Fruit fly (Drosophila melanogaster) whole organism, wandering third instar larva: ENCODE measurements around the gene vito.
A peak's percentile ranks its signal among the peaks of the same experiment; 100 is the strongest.

Experiments
- Abd-B ChIP-seq: fragments of >200 bp; optimal IDR thresholded peaks from 2 replicates; lab custom pipeline; 2017; ENCODE audit warnings: missing biosample characterization, missing genetic modification characterization
- CG32264 ChIP-seq: fragments of 200-800 bp; sonication (Bioruptor generic); optimal IDR thresholded peaks from 2 replicates; lab custom pipeline; 2016; ENCODE audit warnings: missing biosample characterization, missing genetic modification characterization
- CrebA ChIP-seq: fragments of 200-800 bp; sonication (Bioruptor generic); optimal IDR thresholded peaks from 2 replicates; lab custom pipeline; 2016; ENCODE audit warnings: missing biosample characterization, mild to moderate bottlenecking, missing genetic modification characterization, borderline replicate concordance
- Dfd ChIP-seq: fragments of >200 bp; optimal IDR thresholded peaks from 2 replicates; lab custom pipeline; 2017; ENCODE audit warnings: missing biosample characterization, missing genetic modification characterization
- Dif ChIP-seq: fragments of 200-275, 200-300 bp; sonication (Bioruptor generic); optimal IDR thresholded peaks from 2 replicates; lab custom pipeline; 2018; ENCODE audit warnings: missing biosample characterization, missing genetic modification characterization; ENCODE audit not compliant: partially characterized antibody
- GATAd ChIP-seq: sonication (Bioruptor generic); optimal IDR thresholded peaks from 2 replicates; lab custom pipeline; 2016; ENCODE audit warnings: missing biosample characterization, missing genetic modification characterization
- HLH106 ChIP-seq: fragments of 200-800 bp; optimal IDR thresholded peaks from 3 replicates; lab custom pipeline; 2019; ENCODE audit warnings: missing biosample characterization, mild to moderate bottlenecking, missing genetic modification characterization, moderate library complexity
- Hnf4 ChIP-seq: fragments of 200-800 bp; sonication (Bioruptor generic); optimal IDR thresholded peaks from 2 replicates; lab custom pipeline; 2016; ENCODE audit warnings: missing biosample characterization, mild to moderate bottlenecking, missing genetic modification characterization
- Hr83 ChIP-seq: fragments of 200-300 bp; sonication (Bioruptor generic); optimal IDR thresholded peaks from 2 replicates; lab custom pipeline; 2016; ENCODE audit warnings: missing biosample characterization, mild to moderate bottlenecking, missing genetic modification characterization, moderate library complexity; ENCODE audit not compliant: poor library complexity, severe bottlenecking
- Jra ChIP-seq: sonication (Bioruptor generic); optimal IDR thresholded peaks from 2 replicates; lab custom pipeline; 2016; ENCODE audit warnings: missing biosample characterization, missing genetic modification characterization
- Mio ChIP-seq: sonication (Bioruptor generic); optimal IDR thresholded peaks from 2 replicates; lab custom pipeline; 2016; ENCODE audit warnings: missing biosample characterization, missing genetic modification characterization
- N ChIP-seq: fragments of >200 bp; optimal IDR thresholded peaks from 2 replicates; lab custom pipeline; 2018; ENCODE audit warnings: missing biosample characterization, missing external identifiers, missing genetic modification characterization
- OdsH ChIP-seq: fragments of 200-800 bp; sonication (Bioruptor generic); optimal IDR thresholded peaks from 2 replicates; lab custom pipeline; 2016; ENCODE audit warnings: missing biosample characterization, mild to moderate bottlenecking, missing genetic modification characterization
- Rel ChIP-seq, 2 experiments: fragments of 200-800 bp; sonication (Bioruptor generic) in 1 of 2; optimal IDR thresholded peaks; 2 replicates in 1 of 2; 3 replicates in 1 of 2; lab custom pipeline; 2016 to 2019; ENCODE audit warnings: mild to moderate bottlenecking in 2 of 2, missing biosample characterization in 2 of 2, missing genetic modification characterization in 2 of 2, moderate library complexity in 1 of 2
- Sp1 ChIP-seq: fragments of 200-800 bp; sonication (Bioruptor generic); optimal IDR thresholded peaks from 3 replicates; lab custom pipeline; 2019; ENCODE audit warnings: missing biosample characterization, mild to moderate bottlenecking, missing genetic modification characterization, moderate library complexity
- br ChIP-seq: fragments of 200-800 bp; sonication (Bioruptor generic); optimal IDR thresholded peaks from 2 replicates; lab custom pipeline; 2016; ENCODE audit warnings: missing biosample characterization, missing genetic modification characterization
- brk ChIP-seq: fragments of 200-800 bp; sonication (Bioruptor generic); optimal IDR thresholded peaks from 2 replicates; lab custom pipeline; 2016; ENCODE audit warnings: missing biosample characterization, mild to moderate bottlenecking, missing genetic modification characterization
- dl ChIP-seq, 2 experiments: fragments of 175-275, 200-275 bp in 1 of 2; fragments of 200-275 bp in 1 of 2; sonication (Bioruptor generic); optimal IDR thresholded peaks; lab custom pipeline; 2018; ENCODE audit warnings: mild to moderate bottlenecking in 2 of 2, missing biosample characterization in 2 of 2, missing genetic modification characterization in 2 of 2, moderate library complexity in 2 of 2; ENCODE audit not compliant: partially characterized antibody in 2 of 2, insufficient read depth in 1 of 2
- dmrt93B ChIP-seq: fragments of 200-800 bp; sonication (Bioruptor generic); optimal IDR thresholded peaks from 2 replicates; lab custom pipeline; 2018; ENCODE audit warnings: missing biosample characterization, mild to moderate bottlenecking, missing genetic modification characterization
- ey ChIP-seq: fragments of 200-800 bp; sonication (Bioruptor generic); optimal IDR thresholded peaks from 2 replicates; lab custom pipeline; 2016; ENCODE audit warnings: missing biosample characterization, missing genetic modification characterization
- foxo ChIP-seq, 2 experiments: fragments of 200-800 bp; sonication (Bioruptor generic); optimal IDR thresholded peaks; 2 replicates in 1 of 2; 3 replicates in 1 of 2; lab custom pipeline; 2016 to 2017; ENCODE audit warnings: missing biosample characterization in 2 of 2, missing genetic modification characterization in 2 of 2
- fru ChIP-seq: fragments of 200-800 bp; sonication (Bioruptor generic); optimal IDR thresholded peaks from 3 replicates; lab custom pipeline; 2016; ENCODE audit warnings: missing biosample characterization, mild to moderate bottlenecking, missing genetic modification characterization
- h ChIP-seq: fragments of 200-800 bp; sonication (Bioruptor generic); optimal IDR thresholded peaks from 3 replicates; lab custom pipeline; 2016; ENCODE audit warnings: missing biosample characterization, mild to moderate bottlenecking, missing genetic modification characterization
- jim ChIP-seq: fragments of 175-275, 200-325 bp; sonication (Bioruptor generic); optimal IDR thresholded peaks from 2 replicates; lab custom pipeline; 2016; ENCODE audit warnings: missing biosample characterization, mild to moderate bottlenecking, missing genetic modification characterization
- lola ChIP-seq: fragments of >200 bp; optimal IDR thresholded peaks from 2 replicates; lab custom pipeline; 2017; ENCODE audit warnings: missing biosample characterization, missing genetic modification characterization
- pan ChIP-seq: fragments of >200 bp; optimal IDR thresholded peaks from 2 replicates; lab custom pipeline; 2017
- rgr ChIP-seq: fragments of 200-800 bp; sonication (Bioruptor generic); optimal IDR thresholded peaks from 3 replicates; lab custom pipeline; 2016; ENCODE audit warnings: missing biosample characterization, mild to moderate bottlenecking, missing genetic modification characterization
- sage ChIP-seq: fragments of 200-800 bp; sonication (Bioruptor generic); optimal IDR thresholded peaks from 2 replicates; lab custom pipeline; 2016; ENCODE audit warnings: missing biosample characterization, mild to moderate bottlenecking, missing genetic modification characterization
- sv ChIP-seq: fragments of 200-800 bp; sonication (Bioruptor generic); optimal IDR thresholded peaks from 3 replicates; lab custom pipeline; 2016; ENCODE audit warnings: missing biosample characterization, missing genetic modification characterization
- tai ChIP-seq: sonication (Bioruptor generic); optimal IDR thresholded peaks from 2 replicates; lab custom pipeline; 2016; ENCODE audit warnings: missing biosample characterization, missing genetic modification characterization
- usp ChIP-seq: fragments of >200 bp; optimal IDR thresholded peaks from 2 replicates; lab custom pipeline; 2017; ENCODE audit warnings: missing biosample characterization, missing genetic modification characterization
- woc ChIP-seq: sonication (Bioruptor generic); optimal IDR thresholded peaks from 2 replicates; lab custom pipeline; 2016; ENCODE audit warnings: missing biosample characterization, mild to moderate bottlenecking, missing genetic modification characterization

vito gene

DNA sequence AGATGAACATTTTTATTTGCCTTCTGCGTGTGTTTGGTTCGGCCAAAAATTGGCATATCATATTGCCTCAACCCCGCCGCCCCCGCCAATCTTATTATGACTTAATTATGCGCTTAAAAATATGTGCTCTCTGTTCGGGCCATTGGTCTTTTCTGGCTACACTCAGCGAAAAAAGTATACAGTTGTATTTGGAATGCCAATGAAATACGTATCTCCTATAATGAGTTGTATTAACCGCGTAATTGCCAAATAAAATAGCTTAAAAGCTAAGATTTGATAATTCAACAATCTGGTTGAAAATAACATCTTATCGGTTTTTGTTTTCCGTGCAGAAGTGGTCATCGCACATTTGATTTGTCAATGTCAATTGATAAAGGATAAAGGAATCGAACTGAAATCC, 42.9 kb upstream of the vito start (continued):
- TF ChIP-seq HLH106 (tag; lab: Kevin White, UChicago) (no peak), tai (no peak), lola (no peak), CG32264 (no peak), Hr83 (GFP tag; lab: Kevin White, UChicago) (no peak), dl (GFP tag; optimal IDR thresholded peaks at IDR 0.05; lab: Kevin White, UChicago; ENCODE audit: insufficient read depth in 1 of 2, partially characterized antibody in 2 of 2) (no peak), Sp1 (GFP tag; lab: Kevin White, UChicago) (peak; percentile 10), Rel (GFP tag; optimal IDR thresholded peaks at IDR 0.05; lab: Kevin White, UChicago) (no peak), Rel (tag; optimal IDR thresholded peaks at IDR 0.05; lab: Kevin White, UChicago) (no peak), Mio (GFP tag; lab: Kevin White, UChicago) (no peak)

DNA sequence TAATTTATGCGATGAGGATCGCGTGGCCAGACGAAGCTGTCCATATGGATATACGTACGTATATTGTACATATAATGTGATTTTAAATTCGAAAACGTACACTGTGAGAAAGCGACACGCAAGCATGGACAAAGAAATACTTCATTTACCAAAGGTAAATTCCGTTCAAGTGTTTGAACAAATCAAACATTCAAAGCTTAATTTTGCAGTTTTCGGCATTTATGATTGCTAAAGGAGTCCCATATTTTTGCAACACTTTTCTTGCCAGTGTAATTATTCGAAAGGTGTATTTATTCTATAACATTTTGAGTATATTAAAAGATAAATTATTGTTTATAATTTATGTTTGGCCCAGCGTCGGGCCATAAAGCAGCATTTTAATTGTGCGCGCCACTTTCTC, 42.2 kb upstream of the vito start:
- TF ChIP-seq tai (no peak), usp (GFP tag; lab: Kevin White, UChicago) (no peak), dmrt93B (GFP tag; lab: Kevin White, UChicago) (peak; percentile 38), CrebA (GFP tag; lab: Kevin White, UChicago) (no peak), fru (GFP tag; lab: Kevin White, UChicago) (peak; percentile 28), N (GFP tag; lab: Kevin White, UChicago) (no peak), HLH106 (tag; lab: Kevin White, UChicago) (peak; percentile 72), jim (GFP tag; lab: Kevin White, UChicago) (no peak), br (GFP tag; lab: Kevin White, UChicago) (no peak), sv (GFP tag; lab: Kevin White, UChicago) (peak; percentile 18), foxo (GFP tag; optimal IDR thresholded peaks at IDR 0.05; lab: Kevin White, UChicago) (peak in 1 of 2 experiments; percentile 63), rgr (GFP tag; lab: Kevin White, UChicago) (peak; percentile 61), Sp1 (GFP tag; lab: Kevin White, UChicago) (peak; percentile 29), GATAd (no peak), woc (GFP tag; lab: Kevin White, UChicago) (no peak), h (peak; percentile 62), Hnf4 (GFP tag; lab: Kevin White, UChicago) (peak; percentile 16), pan (lab: Kevin White, UChicago) (no peak), ey (GFP tag; lab: Kevin White, UChicago) (peak; percentile 51), brk (GFP tag; lab: Kevin White, UChicago) (no peak), sage (no peak), OdsH (GFP tag; lab: Kevin White, UChicago) (peak; percentile 59), Abd-B (no peak), CG32264 (peak; percentile 24)

DNA sequence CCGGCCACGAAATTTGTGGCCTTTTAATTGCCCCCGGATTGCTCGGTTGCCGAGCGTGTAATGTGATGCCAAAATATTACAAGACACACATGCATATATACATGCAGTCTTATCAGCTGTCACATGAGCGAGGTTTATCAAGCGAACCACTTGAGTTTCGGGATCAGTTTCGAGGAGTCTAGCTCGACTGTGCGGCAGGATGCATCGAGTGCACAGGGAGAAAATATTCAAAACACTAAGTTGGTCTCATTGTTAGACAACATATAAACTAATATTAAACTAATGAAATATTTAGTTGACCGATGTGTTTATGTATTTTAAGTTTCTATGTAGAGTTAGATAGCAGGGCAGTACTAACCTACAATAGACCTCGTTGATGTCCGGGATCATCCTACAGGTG, 40.0 kb upstream of the vito start:
- no peak for TF ChIP-seq HLH106 (tag; lab: Kevin White, UChicago)
- no peak for TF ChIP-seq Jra
- TF ChIP-seq Hnf4 (GFP tag; lab: Kevin White, UChicago), result no peak

DNA sequence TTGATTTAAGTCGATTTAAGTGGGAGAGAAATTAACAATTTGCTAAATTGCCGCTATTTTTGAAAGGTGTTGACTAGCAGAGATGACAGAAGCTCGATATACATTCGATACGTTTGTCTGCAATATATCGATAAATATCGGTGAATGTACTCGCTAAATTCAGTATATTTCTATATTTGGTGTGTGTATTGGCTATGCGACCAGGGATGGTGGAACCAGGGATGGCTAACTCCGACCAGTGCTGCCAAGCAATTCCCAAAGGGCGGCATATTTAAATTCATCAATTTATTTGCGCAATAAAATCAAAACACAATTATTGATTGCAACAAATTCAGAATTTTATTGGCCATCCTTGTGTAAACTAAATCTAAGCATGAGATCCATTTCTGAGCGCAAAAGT, 35.9 kb upstream of the vito start, which contains the start of gene mad2:
Gene mad2, minus strand, starts transcription at position 78 of the 400 bp plus-strand sequence.
- TF ChIP-seq usp (GFP tag; lab: Kevin White, UChicago) (no peak), rgr (GFP tag; lab: Kevin White, UChicago) (no peak), ey (GFP tag; lab: Kevin White, UChicago) (no peak), GATAd (no peak), brk (GFP tag; lab: Kevin White, UChicago) (no peak), Mio (GFP tag; lab: Kevin White, UChicago) (no peak), fru (GFP tag; lab: Kevin White, UChicago) (no peak), Rel (GFP tag; optimal IDR thresholded peaks at IDR 0.05; lab: Kevin White, UChicago) (no peak), Rel (tag; optimal IDR thresholded peaks at IDR 0.05; lab: Kevin White, UChicago) (no peak), jim (GFP tag; lab: Kevin White, UChicago) (no peak), Dfd (no peak), N (GFP tag; lab: Kevin White, UChicago) (no peak), Hr83 (GFP tag; lab: Kevin White, UChicago) (no peak), Dif (GFP tag; lab: Kevin White, UChicago) (no peak), pan (lab: Kevin White, UChicago) (no peak), Sp1 (GFP tag; lab: Kevin White, UChicago) (no peak), sage (no peak), Hnf4 (GFP tag; lab: Kevin White, UChicago) (no peak)
